Fruit fly (Drosophila melanogaster): ENCODE measurements around the gene RhoGAP16F.

Gene RhoGAP16F

DNA sequence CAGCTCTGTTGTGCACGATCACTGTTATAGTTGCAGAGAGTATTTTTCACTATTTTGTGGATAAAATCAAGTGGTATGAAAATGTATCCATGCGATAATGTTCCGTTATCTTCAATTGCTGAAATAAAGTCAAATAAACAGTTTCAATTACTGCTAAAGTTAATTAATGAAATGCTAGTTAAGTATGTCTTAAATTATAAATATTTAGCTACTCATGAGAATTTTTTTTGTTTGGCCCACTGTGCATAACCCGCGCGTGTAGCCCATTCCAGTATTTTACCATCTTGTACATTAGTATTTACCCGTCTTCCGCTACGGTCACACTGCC lies 7.5 kb upstream of the RhoGAP16F start, which contains the start of gene Ada3 (continued):
- TF ChIP-seq Camta (GFP tag; optimal IDR thresholded peaks at IDR 0.05) (peak; percentile 64), D (optimal IDR thresholded peaks at IDR 0.05) (no peak), D (GFP tag; optimal IDR thresholded peaks at IDR 0.05) (peak; percentile 45), Fer3 (tag; optimal IDR thresholded peaks at IDR 0.05) (peak; percentile 61), pzg (GFP tag; optimal IDR thresholded peaks at IDR 0.05) (peak; percentile 65), Atf-2 (GFP tag; optimal IDR thresholded peaks at IDR 0.05) (peak; percentile 71), seq (GFP tag; IDR thresholded peaks at IDR 0.05) (no peak), CG3847 (GFP tag; IDR thresholded peaks at IDR 0.05) (peak; percentile 55), CG4854 (GFP tag; optimal IDR thresholded peaks at IDR 0.05) (peak; percentile 52), Vsx1 (GFP tag; optimal IDR thresholded peaks at IDR 0.05) (peak; percentile 29), danr (GFP tag; IDR thresholded peaks at IDR 0.05) (0 out of 2 replicates have a peak, but pooled peaks have one; percentile 53), Myb (GFP tag; optimal IDR thresholded peaks at IDR 0.05) (peak; percentile 45), Gsc (GFP tag; IDR thresholded peaks at IDR 0.05) (no peak), CG43689 (GFP tag; IDR thresholded peaks at IDR 0.05) (no peak), Meics (GFP tag; optimal IDR thresholded peaks at IDR 0.05) (peak; percentile 75), Lhr (GFP tag; optimal IDR thresholded peaks at IDR 0.05) (peak; percentile 65), sd (tag; optimal IDR thresholded peaks at IDR 0.05) (peak; percentile 59), CG7839 (tag; optimal IDR thresholded peaks at IDR 0.05) (peak; percentile 77), sug (tag; optimal IDR thresholded peaks at IDR 0.05) (peak; percentile 78), CG10267 (tag; optimal IDR thresholded peaks at IDR 0.05) (peak; percentile 93), zen2 (GFP tag; IDR thresholded peaks at IDR 0.05; ENCODE audit: partially characterized antibody) (no peak), CG5245 (GFP tag; optimal IDR thresholded peaks at IDR 0.05) (peak; percentile 41), CG31441 (GFP tag; IDR thresholded peaks at IDR 0.05) (peak; percentile 67), cad (GFP tag; optimal IDR thresholded peaks at IDR 0.05) (no peak), Blimp-1 (GFP tag; optimal IDR thresholded peaks at IDR 0.05) (peak; percentile 55), trh (GFP tag; optimal IDR thresholded peaks at IDR 0.05) (peak; percentile 17), corto (GFP tag; optimal IDR thresholded peaks at IDR 0.05) (no peak), H2.0 (GFP tag; IDR thresholded peaks at IDR 0.05) (peak; percentile 37; the same call in 1 of the 2 replicates), tin (GFP tag; optimal IDR thresholded peaks at IDR 0.05) (peak; percentile 78), CG3407 (GFP tag; optimal IDR thresholded peaks at IDR 0.05) (peak; percentile 52), CG11723 (GFP tag; optimal IDR thresholded peaks at IDR 0.05) (peak; percentile 50), Neu2 (GFP tag; optimal IDR thresholded peaks at IDR 0.05; ENCODE audit: borderline replicate concordance) (no peak), CG11696 (GFP tag; IDR thresholded peaks at IDR 0.05) (no peak), Sry-β (GFP tag; optimal IDR thresholded peaks at IDR 0.05) (no peak), CG7963 (GFP tag; IDR thresholded peaks at IDR 0.05; ENCODE audit: partially characterized antibody) (no peak), CG5180 (GFP tag; optimal IDR thresholded peaks at IDR 0.05) (no peak), CG1603 (tag; optimal IDR thresholded peaks at IDR 0.05) (peak; percentile 70), CG9215 (GFP tag; IDR thresholded peaks at IDR 0.05) (peak; percentile 67), tll (GFP tag; optimal IDR thresholded peaks at IDR 0.05) (no peak), Oli (tag; optimal IDR thresholded peaks at IDR 0.05) (peak; percentile 54), CG6791 (GFP tag; IDR thresholded peaks at IDR 0.05; ENCODE audit: partially characterized antibody) (no peak), TFAM (GFP tag; optimal IDR thresholded peaks at IDR 0.05) (no peak), Elba2 (GFP tag; optimal IDR thresholded peaks at IDR 0.05) (peak; percentile 36), slbo (GFP tag; IDR thresholded peaks at IDR 0.05) (peak; percentile 76), CG4730 (GFP tag; IDR thresholded peaks at IDR 0.05) (peak; percentile 58; the same call in 1 of the 2 replicates), CG2678 (tag; optimal IDR thresholded peaks at IDR 0.05) (peak; percentile 74), dmrt99B (tag; optimal IDR thresholded peaks at IDR 0.05) (peak; percentile 67), GATAe (GFP tag; conservative IDR thresholded peaks at IDR 0.05) (no peak), p53 (GFP tag; optimal IDR thresholded peaks at IDR 0.05) (no peak), CG3838 (GFP tag; optimal IDR thresholded peaks at IDR 0.05) (peak; percentile 6), Oaz (GFP tag; IDR thresholded peaks at IDR 0.05) (peak; percentile 57)

Data from whole organism, embryonic.